Worm (Caenorhabditis elegans): ENCODE results near the gene F08G2.8.

DNA sequence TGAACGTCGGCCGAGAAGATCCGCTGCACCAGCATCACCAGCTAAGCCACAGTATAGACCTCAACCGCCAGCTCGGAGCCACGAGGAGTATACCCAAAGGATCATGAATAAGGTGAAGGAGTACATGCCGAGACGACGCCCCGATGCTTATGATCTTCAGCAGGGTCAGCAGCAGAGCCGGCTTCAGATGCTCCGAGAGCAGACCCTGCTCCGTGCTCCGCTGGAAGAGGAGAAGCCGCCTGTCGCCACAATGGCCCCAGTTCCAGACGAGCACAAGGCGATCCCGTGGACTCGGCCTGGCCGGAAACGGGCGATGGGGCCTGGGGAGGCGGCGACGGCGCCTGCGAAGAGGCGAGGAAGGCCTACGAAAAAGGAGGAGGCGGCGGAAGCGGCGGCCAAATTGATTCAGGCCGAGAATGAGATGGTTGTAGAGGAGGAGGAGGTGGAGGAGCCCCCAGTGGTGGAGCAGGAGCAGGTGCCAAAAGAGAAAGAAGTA lies 44.2 kb downstream of the F08G2.8 start:
- no peak for TF ChIP-seq B0019.2 (GFP tag; conservative IDR thresholded peaks at IDR 0.05)
- TF ChIP-seq pha-4 (tag; optimal IDR thresholded peaks at IDR 0.05) = no peak
- no peak for TF ChIP-seq unc-62 (GFP tag; optimal IDR thresholded peaks at IDR 0.05)
- TF ChIP-seq ama-1 (optimal IDR thresholded peaks at IDR 0.05) = no peak
- TF ChIP-seq ama-1 (GFP tag; optimal IDR thresholded peaks at IDR 0.05) = no peak
- TF ChIP-seq egl-44 (GFP tag; IDR thresholded peaks at IDR 0.05) = no peak
- no peak for TF ChIP-seq madf-8 (GFP tag; conservative IDR thresholded peaks at IDR 0.05)
- no peak for TF ChIP-seq snpc-4 (GFP tag; optimal IDR thresholded peaks at IDR 0.05)
- TF ChIP-seq snpc-4 (tag; optimal IDR thresholded peaks at IDR 0.05) = no peak
- TF ChIP-seq dpl-1 (GFP tag; optimal IDR thresholded peaks at IDR 0.05) = no peak
- no peak for TF ChIP-seq chd-7 (tag; optimal IDR thresholded peaks at IDR 0.05)
- TF ChIP-seq lin-54 (GFP tag; optimal IDR thresholded peaks at IDR 0.05) = no peak
- TF ChIP-seq C17E4.6 (GFP tag; IDR thresholded peaks at IDR 0.05) = no peak
- no peak for TF ChIP-seq snpc-1.1 (tag; optimal IDR thresholded peaks at IDR 0.05; ENCODE audit: insufficient read depth)
- TF ChIP-seq pbrm-1 (GFP tag; IDR thresholded peaks at IDR 0.05) = no peak
